Fruit fly (Drosophila melanogaster) whole organism, embryonic: Measurements from ENCODE around the gene CG11030.

Experiments
- CG10147 ChIP-seq: fragments of 200-800 bp; sonication (Bioruptor generic); optimal IDR thresholded peaks from 2 replicates; lab custom pipeline; 2019; ENCODE audit warnings: missing biosample characterization, mild to moderate bottlenecking, missing genetic modification characterization, moderate library complexity
- CG1024 ChIP-seq: fragments of 200-800 bp; sonication (Bioruptor generic); IDR thresholded peaks from 2 replicates; pipeline ENCODE4 v1.3.6; 2022; ENCODE audit warnings: missing biosample characterization, missing genetic modification characterization
- CG11247 ChIP-seq: fragments of 200-800 bp; sonication (Bioruptor generic); IDR thresholded peaks from 2 replicates; pipeline ENCODE4 v1.3.6; 2022; ENCODE audit warnings: missing biosample characterization, missing genetic modification characterization
- CG12155 ChIP-seq: fragments of 200-800 bp; sonication (Bioruptor generic); optimal IDR thresholded peaks from 3 replicates; lab custom pipeline; 2016; ENCODE audit warnings: missing biosample characterization, missing genetic modification characterization
- CG13123 ChIP-seq: fragments of 200-800 bp; sonication (Bioruptor generic); optimal IDR thresholded peaks from 2 replicates; lab custom pipeline; 2016; ENCODE audit warnings: missing biosample characterization, missing genetic modification characterization
- CG13296 ChIP-seq: fragments of 200-800 bp; sonication (Bioruptor generic); optimal IDR thresholded peaks from 3 replicates; lab custom pipeline; 2018; ENCODE audit warnings: missing biosample characterization, mild to moderate bottlenecking, missing genetic modification characterization
- CG13424 ChIP-seq: fragments of 200-800 bp; sonication (Bioruptor generic); optimal IDR thresholded peaks from 2 replicates; lab custom pipeline; 2019; ENCODE audit warnings: missing biosample characterization, mild to moderate bottlenecking, missing genetic modification characterization, moderate library complexity
- CG14860 ChIP-seq: fragments of 200-800 bp; sonication (Bioruptor generic); IDR thresholded peaks from 3 replicates; pipeline ENCODE4 v1.3.6; 2022; ENCODE audit warnings: missing biosample characterization, missing genetic modification characterization; ENCODE audit not compliant: partially characterized antibody
- CG17186 ChIP-seq: fragments of 200-800 bp; sonication (Bioruptor generic); optimal IDR thresholded peaks from 3 replicates; lab custom pipeline; 2017; ENCODE audit warnings: missing biosample characterization, missing genetic modification reagents, missing genetic modification characterization
- CG2199 ChIP-seq: fragments of 200-800 bp; sonication (Bioruptor generic); IDR thresholded peaks from 3 replicates; pipeline ENCODE4 v1.3.6; 2022; ENCODE audit warnings: missing biosample characterization, missing genetic modification characterization
- CG2712 ChIP-seq: fragments of 200-800 bp; optimal IDR thresholded peaks from 3 replicates; lab custom pipeline; 2019; ENCODE audit warnings: missing biosample characterization, mild to moderate bottlenecking, missing genetic modification characterization, moderate library complexity
- CG3065 ChIP-seq: fragments of 200-800 bp; sonication (Bioruptor generic); optimal IDR thresholded peaks from 2 replicates; lab custom pipeline; 2016; ENCODE audit warnings: missing biosample characterization, missing genetic modification characterization
- CG3838 ChIP-seq: fragments of 200-800 bp; sonication (Bioruptor generic); optimal IDR thresholded peaks from 3 replicates; lab custom pipeline; 2016; ENCODE audit warnings: missing biosample characterization, missing genetic modification characterization
- CG3847 ChIP-seq: fragments of 200-800 bp; sonication (Bioruptor generic); IDR thresholded peaks from 2 replicates; pipeline ENCODE4 v1.3.6; 2022; ENCODE audit warnings: missing biosample characterization, missing genetic modification characterization
- CG4360 ChIP-seq: fragments of 200-800 bp; sonication (Bioruptor generic); IDR thresholded peaks from 2 replicates; pipeline ENCODE4 v1.3.6; 2022; ENCODE audit warnings: missing biosample characterization, missing genetic modification characterization
- CG4424 ChIP-seq: fragments of 200-800 bp; sonication (Bioruptor generic); optimal IDR thresholded peaks from 3 replicates; lab custom pipeline; 2016; ENCODE audit warnings: missing biosample characterization, missing genetic modification characterization
- CG6175 ChIP-seq: fragments of 200-800 bp; sonication (Bioruptor generic); IDR thresholded peaks from 3 replicates; pipeline ENCODE4 v1.3.6; 2022; ENCODE audit warnings: missing biosample characterization, missing genetic modification characterization
- CG8765 ChIP-seq: fragments of 200-800 bp; sonication (Bioruptor generic); IDR thresholded peaks from 2 replicates; pipeline ENCODE4 v1.3.6; 2022; ENCODE audit warnings: missing biosample characterization, missing genetic modification characterization
- Camta ChIP-seq: fragments of 200-800 bp; sonication (Bioruptor generic); optimal IDR thresholded peaks from 2 replicates; lab custom pipeline; 2016; ENCODE audit warnings: missing biosample characterization, missing genetic modification characterization
- CkIIα-i1 ChIP-seq: fragments of 200-800 bp; sonication (Bioruptor generic); IDR thresholded peaks from 2 replicates; pipeline ENCODE4 v1.3.6; 2022; ENCODE audit warnings: missing biosample characterization, missing genetic modification characterization
- D19A ChIP-seq: fragments of 200-800 bp; optimal IDR thresholded peaks from 3 replicates; lab custom pipeline; 2019; ENCODE audit warnings: missing biosample characterization, mild to moderate bottlenecking, missing genetic modification characterization, moderate library complexity
- Eip74EF ChIP-seq, 2 experiments: fragments of 200-800 bp in 1 of 2; fragments of >200 bp in 1 of 2; sonication (Bioruptor generic) in 1 of 2; optimal IDR thresholded peaks; 2 replicates each; lab custom pipeline; 2017 to 2019; ENCODE audit warnings: missing biosample characterization in 2 of 2, missing genetic modification characterization in 2 of 2, mild to moderate bottlenecking in 1 of 2, moderate library complexity in 1 of 2
- Elba2 ChIP-seq: fragments of 200-800 bp; sonication (Bioruptor generic); optimal IDR thresholded peaks from 3 replicates; lab custom pipeline; 2016; ENCODE audit warnings: missing biosample characterization, missing genetic modification characterization
- H2.0 ChIP-seq: fragments of 200-800 bp; sonication (Bioruptor generic); IDR thresholded peaks from 2 replicates; pipeline ENCODE4 v1.3.6; 2022; ENCODE audit warnings: missing biosample characterization, missing genetic modification characterization
- Hr3 ChIP-seq: fragments of 200-800 bp; sonication (Bioruptor generic); optimal IDR thresholded peaks from 3 replicates; lab custom pipeline; 2016; ENCODE audit warnings: missing biosample characterization, missing genetic modification characterization
- Jarid2 ChIP-seq: fragments of 200-800 bp; sonication (Bioruptor generic); optimal IDR thresholded peaks from 3 replicates; lab custom pipeline; 2017; ENCODE audit warnings: mild to moderate bottlenecking, missing biosample characterization, missing genetic modification reagents, missing genetic modification characterization
- MTF-1 ChIP-seq: fragments of 200-800 bp; sonication (Bioruptor generic); optimal IDR thresholded peaks from 2 replicates; lab custom pipeline; 2018; ENCODE audit warnings: missing biosample characterization, mild to moderate bottlenecking, missing genetic modification characterization, borderline replicate concordance
- Opbp ChIP-seq: fragments of 200-800 bp; sonication (Bioruptor generic); IDR thresholded peaks from 3 replicates; pipeline ENCODE4 v1.3.6; 2022; ENCODE audit warnings: missing biosample characterization, missing genetic modification characterization; ENCODE audit not compliant: partially characterized antibody
- Optix ChIP-seq: fragments of 200-800 bp; sonication (Bioruptor generic); IDR thresholded peaks from 3 replicates; pipeline ENCODE4 v1.3.6; 2022; ENCODE audit warnings: missing biosample characterization, missing genetic modification characterization
- Sin3A ChIP-seq: fragments of >200 bp; optimal IDR thresholded peaks from 2 replicates; lab custom pipeline; 2018
- Sry-β ChIP-seq: fragments of 200-800 bp; sonication (Bioruptor generic); optimal IDR thresholded peaks from 2 replicates; lab custom pipeline; 2018; ENCODE audit warnings: missing biosample characterization, mild to moderate bottlenecking, missing genetic modification characterization, moderate library complexity
- Vsx1 ChIP-seq: fragments of 200-800 bp; sonication (Bioruptor generic); optimal IDR thresholded peaks from 2 replicates; lab custom pipeline; 2017; ENCODE audit warnings: missing biosample characterization, mild to moderate bottlenecking, missing genetic modification characterization, missing genetic modification reagents
- ash1 ChIP-seq: fragments of 200-800 bp; sonication (Bioruptor generic); optimal IDR thresholded peaks from 2 replicates; lab custom pipeline; 2018; ENCODE audit warnings: missing biosample characterization, mild to moderate bottlenecking, missing genetic modification characterization
- bbx ChIP-seq: fragments of 200-800 bp; sonication (Bioruptor generic); IDR thresholded peaks from 2 replicates; pipeline ENCODE4 v1.3.6; 2022; ENCODE audit warnings: missing biosample characterization, missing genetic modification characterization; ENCODE audit not compliant: partially characterized antibody
- ci ChIP-seq: fragments of 200-800 bp; sonication (Bioruptor generic); IDR thresholded peaks from 3 replicates; pipeline ENCODE4 v1.3.6; 2022; ENCODE audit warnings: missing biosample characterization, missing genetic modification characterization
- dmrt99B ChIP-seq: fragments of 200-800 bp; sonication (Bioruptor generic); optimal IDR thresholded peaks from 2 replicates; lab custom pipeline; 2018; ENCODE audit warnings: missing biosample characterization, mild to moderate bottlenecking, missing genetic modification characterization, moderate library complexity
- eve ChIP-seq, 2 experiments: fragments of >200 bp; optimal IDR thresholded peaks; 2 replicates each; lab custom pipeline; 2017; ENCODE audit warnings: missing biosample characterization in 2 of 2, missing genetic modification characterization in 2 of 2
- gro ChIP-seq: fragments of 200-800 bp; sonication (Bioruptor generic); optimal IDR thresholded peaks from 2 replicates; lab custom pipeline; 2016; ENCODE audit warnings: missing biosample characterization, missing genetic modification characterization
- her ChIP-seq: fragments of 200-800 bp; sonication (Bioruptor generic); optimal IDR thresholded peaks from 2 replicates; lab custom pipeline; 2016; ENCODE audit warnings: missing biosample characterization, missing genetic modification characterization
- ind ChIP-seq: fragments of 200-800 bp; sonication (Bioruptor generic); optimal IDR thresholded peaks from 3 replicates; lab custom pipeline; 2016; ENCODE audit warnings: missing biosample characterization, missing genetic modification characterization
- kni ChIP-seq: fragments of 200-800 bp; sonication (Bioruptor generic); optimal IDR thresholded peaks from 3 replicates; lab custom pipeline; 2017; ENCODE audit warnings: mild to moderate bottlenecking, missing biosample characterization, missing genetic modification reagents, missing genetic modification characterization
- lab ChIP-seq: fragments of 200-800 bp; sonication (Bioruptor generic); optimal IDR thresholded peaks from 3 replicates; lab custom pipeline; 2017; ENCODE audit warnings: missing biosample characterization, missing genetic modification characterization, mild to moderate bottlenecking, moderate library complexity, missing genetic modification reagents
- lilli ChIP-seq: fragments of 200-800 bp; sonication (Bioruptor generic); optimal IDR thresholded peaks from 3 replicates; lab custom pipeline; 2016; ENCODE audit warnings: missing biosample characterization, missing genetic modification characterization
- onecut ChIP-seq: fragments of 200-800 bp; sonication (Bioruptor generic); IDR thresholded peaks from 2 replicates; pipeline ENCODE4 v1.3.6; 2022; ENCODE audit warnings: missing biosample characterization, missing genetic modification characterization
- rib ChIP-seq: fragments of 200-800 bp; sonication (Bioruptor generic); IDR thresholded peaks from 2 replicates; pipeline ENCODE4 v1.3.6; 2022; ENCODE audit warnings: missing biosample characterization, missing genetic modification characterization
- row ChIP-seq: fragments of 200-800 bp; sonication (Bioruptor generic); IDR thresholded peaks from 3 replicates; pipeline ENCODE4 v1.3.6; 2022; ENCODE audit warnings: missing biosample characterization, missing genetic modification characterization
- schlank ChIP-seq: fragments of 200-800 bp; sonication (Bioruptor generic); optimal IDR thresholded peaks from 2 replicates; lab custom pipeline; 2018; ENCODE audit warnings: missing biosample characterization, mild to moderate bottlenecking, missing genetic modification characterization
- ttk ChIP-seq: fragments of 200-800 bp; sonication (Bioruptor generic); IDR thresholded peaks from 2 replicates; pipeline ENCODE4 v2.1.2; 2022; ENCODE audit warnings: missing biosample characterization, missing genetic modification characterization

CG11030 gene

DNA sequence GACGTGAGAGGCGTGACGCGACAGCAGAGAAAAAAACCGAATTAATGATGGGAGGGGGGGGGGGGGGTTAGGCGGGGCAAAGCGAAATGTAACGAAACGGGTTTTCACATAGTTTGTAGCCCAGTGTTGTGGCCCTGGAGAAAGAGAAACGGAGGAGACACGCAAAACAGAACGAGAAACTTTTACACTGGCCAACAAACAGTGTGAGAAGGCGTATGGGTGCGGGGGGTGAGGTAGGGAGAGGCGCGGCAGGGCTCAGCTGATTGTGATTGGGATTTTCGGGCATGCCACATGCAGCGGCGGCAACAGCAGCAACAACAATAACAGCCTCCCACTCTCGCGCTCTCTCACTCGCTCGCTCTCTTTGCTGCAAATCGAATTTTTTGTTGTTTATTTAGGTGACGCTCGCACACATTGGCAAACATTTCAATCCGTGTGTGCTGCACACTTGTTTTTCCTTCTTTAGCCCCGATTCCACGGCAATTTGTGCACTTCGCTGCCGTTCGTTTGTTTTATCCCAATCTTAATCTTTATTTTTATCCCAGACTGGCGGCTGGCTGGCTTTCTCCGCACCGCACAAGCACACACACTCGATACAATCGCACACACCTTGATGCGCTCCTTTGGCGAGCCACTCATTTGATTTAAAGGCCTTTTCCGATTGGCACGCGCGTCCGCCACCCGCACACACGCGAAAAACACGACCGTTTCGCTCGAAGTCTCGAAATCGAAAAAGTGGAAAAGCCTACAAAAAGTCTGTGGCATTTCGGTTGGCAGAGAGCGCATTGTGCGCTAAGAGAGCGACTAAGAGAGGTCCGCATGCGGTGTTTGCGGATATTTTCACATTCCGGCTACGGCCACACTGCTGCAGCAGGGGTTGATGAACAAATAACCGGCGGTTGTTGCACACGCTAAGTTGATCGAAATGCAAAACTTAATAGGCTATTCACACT lies 75.3 kb downstream of the CG11030 start, which contains the start of gene CG9171 (continued):
- TF ChIP-seq lab = peak; percentile 49
- TF ChIP-seq Hr3 (GFP tag; lab: Kevin White, UChicago) = no peak
- TF ChIP-seq CG3065 (GFP tag; lab: Kevin White, UChicago) = peak; percentile 64
- peak; percentile 9 for TF ChIP-seq CG10147 (GFP tag; lab: Kevin White, UChicago)
- peak; percentile 67 for TF ChIP-seq bbx
- TF ChIP-seq MTF-1 (GFP tag; lab: Kevin White, UChicago) = peak; percentile 44
- TF ChIP-seq CG14860 (GFP tag; lab: Robert Waterston, UW) = 0 out of 3 replicates have a peak, but pooled peaks have one; percentile 15
- TF ChIP-seq eve (GFP tag; optimal IDR thresholded peaks at IDR 0.05; lab: Kevin White, UChicago) = no peak
- TF ChIP-seq Camta (GFP tag; lab: Kevin White, UChicago) = no peak
- peak; percentile 84 for TF ChIP-seq kni (GFP tag; lab: Kevin White, UChicago)
- TF ChIP-seq CG17186 (GFP tag; lab: Kevin White, UChicago) = peak; percentile 71
- TF ChIP-seq dmrt99B (tag; lab: Kevin White, UChicago) = peak; percentile 14
- peak; percentile 5 for TF ChIP-seq Sry-β (GFP tag; lab: Kevin White, UChicago)
- peak; percentile 57 for TF ChIP-seq CG2712 (tag; lab: Kevin White, UChicago)
- no peak for TF ChIP-seq H2.0 (GFP tag; lab: Robert Waterston, UW)
- TF ChIP-seq ci = peak; percentile 79
- TF ChIP-seq Jarid2 = peak; percentile 95
- TF ChIP-seq D19A (tag; lab: Kevin White, UChicago) = no peak
- TF ChIP-seq CG13424 (tag; lab: Kevin White, UChicago) = peak; percentile 54
- peak; percentile 14 for TF ChIP-seq her (GFP tag; lab: Kevin White, UChicago)
- TF ChIP-seq ttk (GFP tag; lab: Robert Waterston, UW) = no peak
- TF ChIP-seq row (GFP tag; lab: Robert Waterston, UW) = peak; percentile 88
- TF ChIP-seq CkIIα-i1 (GFP tag; lab: Robert Waterston, UW) = no peak
- peak; percentile 9 for TF ChIP-seq CG13296
- peak; percentile 24 for TF ChIP-seq Vsx1 (GFP tag; lab: Kevin White, UChicago)
- TF ChIP-seq Eip74EF (GFP tag; optimal IDR thresholded peaks at IDR 0.05; lab: Kevin White, UChicago) = peak in 1 of 2 experiments; percentile 41
- TF ChIP-seq gro (GFP tag; lab: Kevin White, UChicago) = peak; percentile 55
- TF ChIP-seq CG4360 (GFP tag; lab: Robert Waterston, UW) = peak; percentile 89
- TF ChIP-seq Optix (GFP tag; lab: Robert Waterston, UW) = 0 out of 3 replicates have a peak, but pooled peaks have one; percentile 22
- TF ChIP-seq CG12155 (GFP tag; lab: Kevin White, UChicago) = peak; percentile 12
- peak; percentile 51; the same call in 2 of the 3 replicates for TF ChIP-seq Opbp (GFP tag; lab: Robert Waterston, UW)
- 0 out of 2 replicates have a peak, but pooled peaks have one; percentile 3 for TF ChIP-seq onecut
- TF ChIP-seq CG3838 (GFP tag; lab: Kevin White, UChicago) = no peak
- peak; percentile 94 for TF ChIP-seq CG6175
- peak; percentile 71 for TF ChIP-seq rib (GFP tag; lab: Robert Waterston, UW)
- peak; percentile 50; the same call in 1 of the 2 replicates for TF ChIP-seq CG8765 (GFP tag; lab: Robert Waterston, UW)
- peak; percentile 0 for TF ChIP-seq schlank (tag; lab: Kevin White, UChicago)
- peak; percentile 74 for TF ChIP-seq Elba2 (GFP tag; lab: Kevin White, UChicago)
- TF ChIP-seq ind (GFP tag; lab: Kevin White, UChicago) = peak; percentile 28
- TF ChIP-seq ash1 (GFP tag; lab: Kevin White, UChicago) = peak; percentile 23
- TF ChIP-seq CG13123 (GFP tag; lab: Kevin White, UChicago) = peak; percentile 38
- TF ChIP-seq lilli (GFP tag; lab: Kevin White, UChicago) = no peak
- 0 out of 3 replicates have a peak, but pooled peaks have one; percentile 13 for TF ChIP-seq CG2199 (GFP tag; lab: Robert Waterston, UW)
- TF ChIP-seq CG4424 = peak; percentile 13
- peak; percentile 13 for TF ChIP-seq Sin3A (lab: Kevin White, UChicago)
- peak; percentile 53; the same call in 1 of the 2 replicates for TF ChIP-seq CG1024 (GFP tag; lab: Robert Waterston, UW)
- no peak for TF ChIP-seq CG11247 (GFP tag; lab: Robert Waterston, UW)
- peak; percentile 68 for TF ChIP-seq CG3847 (GFP tag; lab: Robert Waterston, UW)
